Worm (Caenorhabditis elegans) whole organism, L1 larva: Measurements from ENCODE around the gene syx-18.

Experiments used
- aha-1 ChIP-seq: fragments of 150-350 bp; optimal IDR thresholded peaks from 2 replicates; lab custom pipeline; 2014; ENCODE audit warnings: missing biosample characterization, missing genetic modification characterization
- blmp-1 ChIP-seq: fragments of 150-350 bp; optimal IDR thresholded peaks from 2 replicates; lab custom pipeline; 2014; ENCODE audit warnings: missing biosample characterization, missing genetic modification characterization
- ces-1 ChIP-seq: fragments of 150-350 bp; optimal IDR thresholded peaks from 2 replicates; lab custom pipeline; 2014; ENCODE audit warnings: missing biosample characterization, missing genetic modification reagents, missing genetic modification characterization
- grh-1 ChIP-seq: fragments of 200-800 bp; sonication (Bioruptor generic); IDR thresholded peaks from 2 replicates; pipeline ENCODE4 v1.3.6; 2022; ENCODE audit warnings: missing genetic modification reagents, missing genetic modification characterization, missing compliant biosample characterization
- jun-1 ChIP-seq: fragments of 150-350 bp; optimal IDR thresholded peaks from 2 replicates; lab custom pipeline; 2014; ENCODE audit warnings: missing biosample characterization, missing genetic modification reagents, missing genetic modification characterization
- nhr-84 ChIP-seq: sonication (generic microtip); optimal IDR thresholded peaks from 2 replicates; lab custom pipeline; 2017; ENCODE audit warnings: missing biosample characterization, missing genetic modification characterization
- unc-62 ChIP-seq: fragments of 150-350 bp; optimal IDR thresholded peaks from 2 replicates; lab custom pipeline; 2014; ENCODE audit warnings: missing biosample characterization, missing genetic modification reagents, missing genetic modification characterization
- ztf-4 ChIP-seq: fragments of 150-350 bp; optimal IDR thresholded peaks from 2 replicates; lab custom pipeline; 2014; ENCODE audit warnings: missing biosample characterization, missing genetic modification characterization

DNA sequence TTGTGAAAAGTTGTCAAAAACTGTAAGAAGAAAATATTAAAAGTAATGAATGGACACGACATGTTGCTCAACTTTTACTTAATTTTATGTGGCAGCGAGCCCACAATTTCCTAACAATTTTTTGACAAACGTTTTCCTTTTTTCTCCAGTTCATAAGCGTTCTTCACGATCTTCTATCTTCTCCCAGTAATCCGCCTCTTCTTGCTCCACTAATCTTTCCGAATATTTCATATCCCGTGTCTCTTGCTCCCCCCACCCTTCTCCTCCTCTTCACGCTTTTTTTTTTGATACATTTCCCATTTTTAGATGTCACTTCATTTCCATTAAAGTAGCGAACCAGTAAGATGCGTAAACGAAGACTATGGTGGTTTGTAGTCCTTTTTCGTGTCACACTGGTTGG lies 22.3 kb downstream of the syx-18 start, which contains the start of gene scd-2:
- TF ChIP-seq ztf-4 (no peak), ces-1 (GFP tag; lab: Kevin White, UChicago) (no peak), nhr-84 (no peak), blmp-1 (tag; lab: Kevin White, UChicago) (no peak), grh-1 (no peak), aha-1 (no peak), jun-1 (tag; lab: Kevin White, UChicago) (no peak), unc-62 (no peak)
